Fruit fly (Drosophila melanogaster): ENCODE results near the gene ver.

Gene ver

dm6 chr3L:12523941-12524340, at the start of gene ver, which contains the start of gene Gcn5 (continued):
- TF ChIP-seq Eip75B (GFP tag; optimal IDR thresholded peaks at IDR 0.05), result peak; percentile 96
- peak; percentile 97 for TF ChIP-seq achi (GFP tag; optimal IDR thresholded peaks at IDR 0.05)
- TF ChIP-seq vri (GFP tag; optimal IDR thresholded peaks at IDR 0.05), result peak; percentile 98
- TF ChIP-seq Eip78C (GFP tag), result peak; percentile 99
- TF ChIP-seq svp (GFP tag), result peak; percentile 99
- peak; percentile 72 for TF ChIP-seq fd85E (GFP tag; optimal IDR thresholded peaks at IDR 0.05)
- peak; percentile 89 for TF ChIP-seq spab (GFP tag; optimal IDR thresholded peaks at IDR 0.05)
- TF ChIP-seq acj6 (GFP tag; optimal IDR thresholded peaks at IDR 0.05), result peak; percentile 98

DNA sequence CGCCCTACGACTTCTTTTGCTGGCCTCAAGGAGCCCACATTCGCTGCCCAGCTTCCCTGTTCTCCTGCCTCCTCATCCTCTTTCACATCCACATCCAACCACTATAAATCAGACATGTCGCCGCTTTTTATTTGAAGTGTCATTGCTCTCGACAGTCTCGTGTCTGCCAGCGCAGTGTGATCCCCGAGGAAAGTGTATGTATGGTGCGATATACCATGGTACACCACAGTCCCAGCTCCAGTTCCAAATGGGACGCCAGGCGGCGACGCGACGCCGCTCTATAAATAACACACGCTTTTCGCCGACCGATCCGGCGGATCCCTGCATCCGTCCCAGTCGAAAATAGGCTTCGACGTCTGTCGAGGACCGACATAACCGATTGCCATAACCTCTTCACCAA, 45.6 kb upstream of the ver start:
- TF ChIP-seq CG1621 (tag; optimal IDR thresholded peaks at IDR 0.05) (peak; percentile 0), CG8632 (GFP tag; optimal IDR thresholded peaks at IDR 0.05) (no peak)

- TF ChIP-seq fkh (GFP tag; optimal IDR thresholded peaks at IDR 0.05) (peak; percentile 95), lz (GFP tag; optimal IDR thresholded peaks at IDR 0.05) (no peak)
Observed at dm6 chr3L:12482246-12482645, 41.5 kb upstream of the ver start, which contains the start of gene CG33725. CG33725 (plus strand) TSS chr3L:12482609.

DNA sequence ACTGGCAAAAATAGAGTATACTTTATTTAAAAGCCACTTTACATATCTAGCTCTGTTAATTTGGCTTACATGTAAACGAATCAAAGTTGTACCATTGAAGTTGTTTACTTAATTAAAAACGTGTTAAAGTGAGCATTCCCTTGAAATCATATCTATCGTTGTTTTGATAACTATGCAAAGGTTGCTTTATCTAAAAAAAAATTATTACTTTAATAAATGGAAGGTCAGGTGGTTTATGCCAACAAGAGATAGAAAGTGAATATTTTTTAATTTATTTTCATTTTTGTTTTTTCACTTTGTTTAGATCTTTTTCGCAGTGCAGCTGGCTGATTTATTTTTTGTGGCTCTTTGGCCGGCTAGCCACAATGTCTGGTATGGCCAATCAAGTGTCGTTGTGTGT, 40.9 kb upstream of the ver start:
- TF ChIP-seq dsx (GFP tag; optimal IDR thresholded peaks at IDR 0.05; ENCODE audit: poor library complexity, severe bottlenecking), result peak; percentile 49
- peak; percentile 94 for TF ChIP-seq CG32006 (GFP tag; optimal IDR thresholded peaks at IDR 0.05)
- TF ChIP-seq pdm3 (GFP tag; optimal IDR thresholded peaks at IDR 0.05), result peak; percentile 78
- peak in 1 of 2 experiments; percentile 85 for TF ChIP-seq salr (GFP tag; optimal IDR thresholded peaks at IDR 0.05)
- no peak for TF ChIP-seq Eip93F (GFP tag; optimal IDR thresholded peaks at IDR 0.05)
- TF ChIP-seq CG6276 (GFP tag; optimal IDR thresholded peaks at IDR 0.05), result peak; percentile 90
- peak; percentile 93 for TF ChIP-seq Hr4 (GFP tag; optimal IDR thresholded peaks at IDR 0.05)
- peak; percentile 67 for TF ChIP-seq CG3032 (tag; optimal IDR thresholded peaks at IDR 0.05)
- peak; percentile 76 for TF ChIP-seq dac (GFP tag; optimal IDR thresholded peaks at IDR 0.05)
- peak; percentile 79 for TF ChIP-seq Lpt (GFP tag; optimal IDR thresholded peaks at IDR 0.05)
- peak; percentile 85 for TF ChIP-seq net (GFP tag; optimal IDR thresholded peaks at IDR 0.05)
- TF ChIP-seq Eip75B (GFP tag; optimal IDR thresholded peaks at IDR 0.05), result peak; percentile 57
- TF ChIP-seq OdsH (GFP tag; optimal IDR thresholded peaks at IDR 0.05), result peak; percentile 83
- TF ChIP-seq Sox15 (GFP tag; optimal IDR thresholded peaks at IDR 0.05), result peak; percentile 5
- TF ChIP-seq CG6163 (GFP tag; IDR thresholded peaks at IDR 0.05), result peak; percentile 81
- no peak for TF ChIP-seq Hr38 (GFP tag; optimal IDR thresholded peaks at IDR 0.05)
- TF ChIP-seq CG16779 (tag; optimal IDR thresholded peaks at IDR 0.05), result peak; percentile 28
- peak; percentile 91 for TF ChIP-seq CG15336 (GFP tag; IDR thresholded peaks at IDR 0.05)
- TF ChIP-seq Sox14 (GFP tag; optimal IDR thresholded peaks at IDR 0.05), result peak; percentile 75
- TF ChIP-seq CG8632 (GFP tag; optimal IDR thresholded peaks at IDR 0.05), result peak; percentile 54
- peak; percentile 30 for TF ChIP-seq cyc (GFP tag; optimal IDR thresholded peaks at IDR 0.05)
- TF ChIP-seq Ets21C (GFP tag; optimal IDR thresholded peaks at IDR 0.05), result no peak
- TF ChIP-seq vri (GFP tag; optimal IDR thresholded peaks at IDR 0.05), result peak; percentile 7
- no peak for TF ChIP-seq Blimp-1 (GFP tag; optimal IDR thresholded peaks at IDR 0.05)
- peak; percentile 79 for TF ChIP-seq acj6 (GFP tag; optimal IDR thresholded peaks at IDR 0.05)
- TF ChIP-seq CG11294 (GFP tag; IDR thresholded peaks at IDR 0.05), result peak; percentile 73
- TF ChIP-seq CG6854 (GFP tag; optimal IDR thresholded peaks at IDR 0.05), result no peak
- TF ChIP-seq Smox (GFP tag; optimal IDR thresholded peaks at IDR 0.05), result peak; percentile 40
- TF ChIP-seq fd59A (GFP tag; optimal IDR thresholded peaks at IDR 0.05), result peak; percentile 55
- peak; percentile 51 for TF ChIP-seq topi (GFP tag; optimal IDR thresholded peaks at IDR 0.05)
- peak; percentile 60 for TF ChIP-seq CG11762 (GFP tag; optimal IDR thresholded peaks at IDR 0.05; ENCODE audit: insufficient read depth)
- peak; percentile 77 for TF ChIP-seq achi (GFP tag; optimal IDR thresholded peaks at IDR 0.05)
- TF ChIP-seq CG10669 (GFP tag; optimal IDR thresholded peaks at IDR 0.05), result peak; percentile 18
- TF ChIP-seq ss (GFP tag; optimal IDR thresholded peaks at IDR 0.05), result peak in 1 of 2 experiments; percentile 9
- peak; percentile 54 for TF ChIP-seq esn (GFP tag; optimal IDR thresholded peaks at IDR 0.05)
- peak; percentile 93 for TF ChIP-seq Eip78C (GFP tag)
- peak; percentile 29 for TF ChIP-seq CG31627 (GFP tag; optimal IDR thresholded peaks at IDR 0.05)
- peak; percentile 40 for TF ChIP-seq CG34406 (GFP tag; optimal IDR thresholded peaks at IDR 0.05)
- peak; percentile 16 for TF ChIP-seq CG11902 (GFP tag; optimal IDR thresholded peaks at IDR 0.05)

All from whole organism, prepupa.